In the genomic region with DNA sequence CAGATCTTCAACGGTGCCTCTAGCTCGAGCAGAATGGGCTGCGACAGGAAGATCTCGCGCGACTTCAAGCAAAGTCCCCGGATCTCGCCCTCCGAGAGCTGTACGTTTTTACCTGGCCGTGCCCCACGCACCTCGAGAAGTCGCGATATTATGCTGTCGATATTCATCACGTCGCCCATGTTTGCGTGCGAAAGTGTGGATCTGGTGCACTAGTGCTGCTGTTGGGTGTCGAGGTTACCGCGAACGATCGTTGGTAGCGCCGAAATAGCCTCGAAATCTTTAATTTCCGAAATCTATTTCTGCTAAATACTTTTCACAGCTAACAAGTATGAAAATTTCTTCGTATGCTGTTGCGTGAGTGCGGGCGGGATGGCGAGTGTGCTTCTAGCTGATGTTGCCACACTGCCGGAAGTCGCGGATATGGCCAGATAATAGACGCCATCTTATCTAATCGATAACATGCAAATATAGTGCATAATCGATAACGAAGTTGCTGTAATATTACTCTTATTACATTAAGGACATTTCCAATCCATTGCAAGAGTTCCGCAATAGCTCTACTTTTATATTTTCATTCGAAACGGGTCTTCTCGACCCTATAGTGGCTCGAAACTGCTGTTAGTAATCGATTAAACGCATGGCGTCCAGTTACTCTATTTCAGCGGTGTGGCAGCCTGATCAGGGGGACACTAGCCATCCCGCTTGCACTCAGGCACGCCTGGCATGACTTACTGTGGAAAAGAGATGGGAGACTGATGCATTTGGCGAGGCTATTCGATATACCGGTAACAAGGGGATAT, we compare ENCODE assay signal across 7 fruit fly cellular contexts.
A peak's percentile ranks its signal among the peaks of the same experiment; 100 is the strongest.
TF ChIP-seq lines count a peak whose summit lies in the region.

A gene (minus strand): TSS at position 408 of the 800 bp plus-strand sequence.

- no peak for TF ChIP-seq CTCF in whole organism, embryonic (GFP tag; optimal IDR thresholded peaks at IDR 0.05; lab: Kevin White, UChicago)

TF ChIP-seq in Kc167, 6 proteins besides CTCF, POLR2A, EP300 and RAD21:
- TF ChIP-seq ttk (optimal IDR thresholded peaks at IDR 0.05; lab: Kevin White, UChicago), result no peak
- TF ChIP-seq Myc (optimal IDR thresholded peaks at IDR 0.05; lab: Kevin White, UChicago), result no peak
- TF ChIP-seq Sin3A (optimal IDR thresholded peaks at IDR 0.05; lab: Kevin White, UChicago), result peak; percentile 32
- TF ChIP-seq insv (optimal IDR thresholded peaks at IDR 0.05; lab: Kevin White, UChicago), result no peak
- no peak for TF ChIP-seq h (optimal IDR thresholded peaks at IDR 0.05; lab: Kevin White, UChicago)
- peak; percentile 100 for TF ChIP-seq psq (optimal IDR thresholded peaks at IDR 0.05; lab: Kevin White, UChicago)

TF ChIP-seq in whole organism, 6 proteins besides CTCF, POLR2A, EP300 and RAD21:
- no peak for TF ChIP-seq psq (optimal IDR thresholded peaks at IDR 0.05; lab: Kevin White, UChicago)
- TF ChIP-seq Dll (optimal IDR thresholded peaks at IDR 0.05; lab: Kevin White, UChicago), result no peak
- TF ChIP-seq CG8478 (optimal IDR thresholded peaks at IDR 0.05; lab: Kevin White, UChicago), result peak; percentile 71
- no peak for TF ChIP-seq pan (optimal IDR thresholded peaks at IDR 0.05; lab: Kevin White, UChicago)

TF ChIP-seq in whole organism, adult, 20 proteins besides CTCF, POLR2A, EP300 and RAD21 (continues in another document):
- TF ChIP-seq CG7045 (GFP tag; optimal IDR thresholded peaks at IDR 0.05; lab: Kevin White, UChicago), result peak; percentile 51
- TF ChIP-seq CG11617 (GFP tag; optimal IDR thresholded peaks at IDR 0.05; lab: Kevin White, UChicago), result peak; percentile 33
- no peak for TF ChIP-seq CG5204 (GFP tag; optimal IDR thresholded peaks at IDR 0.05; lab: Kevin White, UChicago)
- peak; percentile 4 for TF ChIP-seq bab1 (GFP tag; optimal IDR thresholded peaks at IDR 0.05; lab: Kevin White, UChicago)
- no peak for TF ChIP-seq CG14711 (tag; optimal IDR thresholded peaks at IDR 0.05; lab: Kevin White, UChicago)
- peak; percentile 25 for TF ChIP-seq Mnt (GFP tag; optimal IDR thresholded peaks at IDR 0.05; lab: Kevin White, UChicago)
- no peak for TF ChIP-seq cic (GFP tag; optimal IDR thresholded peaks at IDR 0.05; lab: Kevin White, UChicago)
- no peak for TF ChIP-seq toe (GFP tag; optimal IDR thresholded peaks at IDR 0.05; lab: Kevin White, UChicago)
- peak; percentile 22 for TF ChIP-seq Clk (GFP tag; optimal IDR thresholded peaks at IDR 0.05; lab: Kevin White, UChicago)
- peak; percentile 4 for TF ChIP-seq Crg-1 (GFP tag; optimal IDR thresholded peaks at IDR 0.05; lab: Kevin White, UChicago)
- TF ChIP-seq CG1620 (GFP tag; optimal IDR thresholded peaks at IDR 0.05; lab: Kevin White, UChicago), result peak; percentile 40
- TF ChIP-seq ovo (GFP tag; optimal IDR thresholded peaks at IDR 0.05; lab: Kevin White, UChicago), result no peak
- TF ChIP-seq cnc (optimal IDR thresholded peaks at IDR 0.05; lab: Kevin White, UChicago), result no peak
- no peak for TF ChIP-seq CG33017 (tag; optimal IDR thresholded peaks at IDR 0.05; lab: Kevin White, UChicago)
- no peak for TF ChIP-seq kay (GFP tag; lab: Kevin White, UChicago; ENCODE audit: borderline replicate concordance)

TF ChIP-seq in whole organism, embryonic, 481 proteins besides CTCF, POLR2A, EP300 and RAD21 (continues in another document):
- TF ChIP-seq Fer3 (tag; optimal IDR thresholded peaks at IDR 0.05; lab: Kevin White, UChicago) (no peak), CG12155 (GFP tag; optimal IDR thresholded peaks at IDR 0.05; lab: Kevin White, UChicago) (no peak), CG10274 (GFP tag; optimal IDR thresholded peaks at IDR 0.05; lab: Kevin White, UChicago) (no peak), TFAM (GFP tag; optimal IDR thresholded peaks at IDR 0.05; lab: Kevin White, UChicago) (no peak), Stat92E (GFP tag; optimal IDR thresholded peaks at IDR 0.05; lab: Kevin White, UChicago) (peak in 1 of 3 experiments; percentile 16), salm (tag; optimal IDR thresholded peaks at IDR 0.05; lab: Kevin White, UChicago) (no peak), CG18262 (tag; optimal IDR thresholded peaks at IDR 0.05; lab: Kevin White, UChicago) (peak; percentile 34), Fer2 (tag; optimal IDR thresholded peaks at IDR 0.05; lab: Kevin White, UChicago) (no peak), CG1832 (GFP tag; optimal IDR thresholded peaks at IDR 0.05; lab: Kevin White, UChicago) (peak; percentile 95), sug (tag; optimal IDR thresholded peaks at IDR 0.05; lab: Kevin White, UChicago) (peak; percentile 55), Nf-YB (GFP tag; optimal IDR thresholded peaks at IDR 0.05; lab: Kevin White, UChicago) (peak; percentile 13), wor (GFP tag; IDR thresholded peaks at IDR 0.05; lab: Robert Waterston, UW) (no peak), pfk (GFP tag; optimal IDR thresholded peaks at IDR 0.05; lab: Kevin White, UChicago) (no peak), zf30C (GFP tag; optimal IDR thresholded peaks at IDR 0.05; lab: Kevin White, UChicago) (no peak), Dip2 (GFP tag; IDR thresholded peaks at IDR 0.05; lab: Robert Waterston, UW) (no peak)

TF ChIP-seq in whole organism, prepupa, 60 proteins besides CTCF, POLR2A, EP300 and RAD21 (continues in another document):
- no peak for TF ChIP-seq CG11762 (GFP tag; optimal IDR thresholded peaks at IDR 0.05; lab: Kevin White, UChicago; ENCODE audit: insufficient read depth)
- no peak for TF ChIP-seq OdsH (GFP tag; optimal IDR thresholded peaks at IDR 0.05; lab: Kevin White, UChicago)
- TF ChIP-seq CG6276 (GFP tag; optimal IDR thresholded peaks at IDR 0.05; lab: Kevin White, UChicago), result no peak
- TF ChIP-seq eg (GFP tag; IDR thresholded peaks at IDR 0.05; lab: Robert Waterston, UW), result no peak
- peak; percentile 17 for TF ChIP-seq esn (GFP tag; optimal IDR thresholded peaks at IDR 0.05; lab: Kevin White, UChicago)
- TF ChIP-seq CG3032 (tag; optimal IDR thresholded peaks at IDR 0.05; lab: Kevin White, UChicago), result peak; percentile 5
- TF ChIP-seq Sox14 (GFP tag; optimal IDR thresholded peaks at IDR 0.05; lab: Kevin White, UChicago), result no peak
- no peak for TF ChIP-seq CG6792 (GFP tag; optimal IDR thresholded peaks at IDR 0.05; lab: Kevin White, UChicago)
- TF ChIP-seq lz (GFP tag; optimal IDR thresholded peaks at IDR 0.05; lab: Kevin White, UChicago), result no peak
- TF ChIP-seq CG1621 (tag; optimal IDR thresholded peaks at IDR 0.05; lab: Kevin White, UChicago), result peak; percentile 20
- no peak for TF ChIP-seq Hr4 (GFP tag; optimal IDR thresholded peaks at IDR 0.05; lab: Kevin White, UChicago)
- no peak for TF ChIP-seq CG7368 (GFP tag; optimal IDR thresholded peaks at IDR 0.05; lab: Kevin White, UChicago)
- no peak for TF ChIP-seq net (GFP tag; optimal IDR thresholded peaks at IDR 0.05; lab: Kevin White, UChicago)
- TF ChIP-seq CG31627 (GFP tag; optimal IDR thresholded peaks at IDR 0.05; lab: Kevin White, UChicago), result peak; percentile 29
- no peak for TF ChIP-seq CG6808 (GFP tag; optimal IDR thresholded peaks at IDR 0.05; lab: Kevin White, UChicago)
- TF ChIP-seq Met (GFP tag; optimal IDR thresholded peaks at IDR 0.05; lab: Kevin White, UChicago), result no peak

TF ChIP-seq in whole organism, pupa, 21 proteins besides CTCF, POLR2A, EP300 and RAD21:
- TF ChIP-seq CG15710 (tag; optimal IDR thresholded peaks at IDR 0.05; lab: Kevin White, UChicago) (peak; percentile 10), CG8301 (tag; optimal IDR thresholded peaks at IDR 0.05; lab: Kevin White, UChicago) (no peak), Snoo (tag; optimal IDR thresholded peaks at IDR 0.05; lab: Kevin White, UChicago) (peak; percentile 31)
TF ChIP-seq in whole organism, pupa: peak in this region for 2.

TF ChIP-seq in whole organism, wandering third instar larva, 38 proteins besides CTCF, POLR2A, EP300 and RAD21:
- TF ChIP-seq tai (GFP tag; optimal IDR thresholded peaks at IDR 0.05; lab: Kevin White, UChicago) (no peak), Jra (GFP tag; optimal IDR thresholded peaks at IDR 0.05; lab: Kevin White, UChicago) (no peak), HLH106 (tag; optimal IDR thresholded peaks at IDR 0.05; lab: Kevin White, UChicago) (peak; percentile 24), CrebA (GFP tag; optimal IDR thresholded peaks at IDR 0.05; lab: Kevin White, UChicago; ENCODE audit: borderline replicate concordance) (no peak), dl (GFP tag; optimal IDR thresholded peaks at IDR 0.05; lab: Kevin White, UChicago; ENCODE audit: insufficient read depth in 1 of 2, partially characterized antibody in 2 of 2) (no peak), dmrt93B (GFP tag; optimal IDR thresholded peaks at IDR 0.05; lab: Kevin White, UChicago) (no peak), woc (GFP tag; optimal IDR thresholded peaks at IDR 0.05; lab: Kevin White, UChicago) (no peak), ey (GFP tag; optimal IDR thresholded peaks at IDR 0.05; lab: Kevin White, UChicago) (peak; percentile 4), Dif (GFP tag; optimal IDR thresholded peaks at IDR 0.05; lab: Kevin White, UChicago; ENCODE audit: partially characterized antibody) (no peak), Myc (optimal IDR thresholded peaks at IDR 0.05; lab: Kevin White, UChicago) (peak; percentile 83), brk (GFP tag; optimal IDR thresholded peaks at IDR 0.05; lab: Kevin White, UChicago) (no peak), Abd-B (GFP tag; optimal IDR thresholded peaks at IDR 0.05; lab: Kevin White, UChicago) (no peak), Dfd (GFP tag; optimal IDR thresholded peaks at IDR 0.05; lab: Kevin White, UChicago) (no peak), h (GFP tag; optimal IDR thresholded peaks at IDR 0.05; lab: Kevin White, UChicago) (no peak), Sp1 (GFP tag; optimal IDR thresholded peaks at IDR 0.05; lab: Kevin White, UChicago) (peak; percentile 38), Hr83 (GFP tag; optimal IDR thresholded peaks at IDR 0.05; lab: Kevin White, UChicago; ENCODE audit: poor library complexity, severe bottlenecking) (no peak), rgr (GFP tag; optimal IDR thresholded peaks at IDR 0.05; lab: Kevin White, UChicago) (no peak), psq (GFP tag; optimal IDR thresholded peaks at IDR 0.05; lab: Kevin White, UChicago) (peak; percentile 6), jim (GFP tag; optimal IDR thresholded peaks at IDR 0.05; lab: Kevin White, UChicago) (no peak), CG32264 (GFP tag; optimal IDR thresholded peaks at IDR 0.05; lab: Kevin White, UChicago) (no peak), CG9705 (GFP tag; optimal IDR thresholded peaks at IDR 0.05; lab: Kevin White, UChicago) (peak; percentile 38), Rel (GFP tag; optimal IDR thresholded peaks at IDR 0.05; lab: Kevin White, UChicago) (no peak), Rel (tag; optimal IDR thresholded peaks at IDR 0.05; lab: Kevin White, UChicago) (peak; percentile 28)
TF ChIP-seq in whole organism, wandering third instar larva: peak in this region for 7.
